Fruit fly (Drosophila melanogaster): ENCODE data around the gene RpL9.

Gene RpL9

dm6 chr2L:10987370-10987853 is 16.6 kb downstream of the RpL9 start, which contains the start of the genes piwi and CG12253 (continued):
- TF ChIP-seq Nf-YB (GFP tag; optimal IDR thresholded peaks at IDR 0.05) (peak; percentile 70), Sin3A (optimal IDR thresholded peaks at IDR 0.05) (no peak), CG12104 (GFP tag; optimal IDR thresholded peaks at IDR 0.05) (peak; percentile 19), chm (GFP tag; IDR thresholded peaks at IDR 0.05) (0 out of 2 replicates have a peak, but pooled peaks have one; percentile 34), phol (tag; optimal IDR thresholded peaks at IDR 0.05) (peak; percentile 80), H2.0 (GFP tag; IDR thresholded peaks at IDR 0.05) (peak; percentile 70), ap (GFP tag; IDR thresholded peaks at IDR 0.05) (peak; percentile 58), bab2 (GFP tag; optimal IDR thresholded peaks at IDR 0.05) (peak; percentile 50), ind (GFP tag; optimal IDR thresholded peaks at IDR 0.05) (peak; percentile 39), CG5245 (GFP tag; optimal IDR thresholded peaks at IDR 0.05) (peak; percentile 7), Nf-YA (GFP tag; IDR thresholded peaks at IDR 0.05) (peak; percentile 55), ac (GFP tag; optimal IDR thresholded peaks at IDR 0.05) (no peak), MBD-R2 (GFP tag; IDR thresholded peaks at IDR 0.05) (peak; percentile 49), chif (GFP tag; optimal IDR thresholded peaks at IDR 0.05) (peak; percentile 31 to 63), zfh2 (GFP tag; optimal IDR thresholded peaks at IDR 0.05) (peak; percentile 28), zf30C (GFP tag; optimal IDR thresholded peaks at IDR 0.05) (peak; percentile 39), CG10267 (tag; optimal IDR thresholded peaks at IDR 0.05) (peak; percentile 71), CG18476 (GFP tag; optimal IDR thresholded peaks at IDR 0.05) (peak; percentile 24), CG11696 (GFP tag; IDR thresholded peaks at IDR 0.05) (no peak), D (optimal IDR thresholded peaks at IDR 0.05) (no peak), D (GFP tag; optimal IDR thresholded peaks at IDR 0.05) (peak; percentile 28), E2f2 (GFP tag; IDR thresholded peaks at IDR 0.05) (peak; percentile 64), grau (tag; optimal IDR thresholded peaks at IDR 0.05) (peak; percentile 87), CG10366 (GFP tag; IDR thresholded peaks at IDR 0.05) (peak; percentile 72; the same call in 1 of the 2 replicates), CG12391 (tag; optimal IDR thresholded peaks at IDR 0.05) (peak; percentile 93), klu (GFP tag; IDR thresholded peaks at IDR 0.05) (peak; percentile 78; the same call in 1 of the 2 replicates), CG4617 (GFP tag; optimal IDR thresholded peaks at IDR 0.05; ENCODE audit: borderline replicate concordance) (peak; percentile 27), CG2202 (tag; optimal IDR thresholded peaks at IDR 0.05) (peak; percentile 40), CG3281 (GFP tag; optimal IDR thresholded peaks at IDR 0.05) (peak; percentile 31), Ets97D (GFP tag; optimal IDR thresholded peaks at IDR 0.05) (peak; percentile 26), Dp (GFP tag; optimal IDR thresholded peaks at IDR 0.05) (peak; percentile 40), sug (tag; optimal IDR thresholded peaks at IDR 0.05) (peak; percentile 56), CG11093 (GFP tag; IDR thresholded peaks at IDR 0.05) (no peak), sob (GFP tag; IDR thresholded peaks at IDR 0.05) (peak; percentile 85; the same call in 1 of the 2 replicates), trem (tag; optimal IDR thresholded peaks at IDR 0.05) (peak; percentile 44)

- TF ChIP-seq E2f2 (GFP tag; IDR thresholded peaks at IDR 0.05) (no peak), CG11504 (tag; optimal IDR thresholded peaks at IDR 0.05) (no peak), D (optimal IDR thresholded peaks at IDR 0.05) (no peak), D (GFP tag; optimal IDR thresholded peaks at IDR 0.05) (peak; percentile 40), al (GFP tag; IDR thresholded peaks at IDR 0.05) (peak; percentile 14; the same call in 1 of the 2 replicates), Stat92E (GFP tag; optimal IDR thresholded peaks at IDR 0.05) (peak in 1 of 3 experiments; percentile 16), CG10267 (tag; optimal IDR thresholded peaks at IDR 0.05) (peak; percentile 59), seq (GFP tag; IDR thresholded peaks at IDR 0.05) (no peak), CG5953 (GFP tag; IDR thresholded peaks at IDR 0.05) (peak; percentile 47), CG5180 (GFP tag; optimal IDR thresholded peaks at IDR 0.05) (peak; percentile 27), hb (GFP tag; IDR thresholded peaks at IDR 0.05; ENCODE audit: partially characterized antibody) (no peak), nmo (GFP tag; optimal IDR thresholded peaks at IDR 0.05) (peak; percentile 48), Xrp1 (GFP tag; IDR thresholded peaks at IDR 0.05) (peak; percentile 74), Hand (GFP tag; optimal IDR thresholded peaks at IDR 0.05) (no peak), so (GFP tag; IDR thresholded peaks at IDR 0.05) (0 out of 3 replicates have a peak, but pooled peaks have one; percentile 62), D19B (GFP tag; optimal IDR thresholded peaks at IDR 0.05) (no peak), lilli (GFP tag; optimal IDR thresholded peaks at IDR 0.05) (peak; percentile 1), schlank (tag; optimal IDR thresholded peaks at IDR 0.05) (no peak), croc (GFP tag; conservative IDR thresholded peaks at IDR 0.05) (peak; percentile 58), CG17802 (tag; optimal IDR thresholded peaks at IDR 0.05) (no peak), CG8089 (GFP tag; optimal IDR thresholded peaks at IDR 0.05) (no peak)
These were observed 17.9 kb downstream of the RpL9 start for dm6 chr2L:10986138-10986537.

All from whole organism, embryonic.